Fruit fly (Drosophila melanogaster) S2 (cell line): ENCODE data around the gene CG10804.

ENCODE experiments used
- CG8478 ChIP-seq: fragments of >200 bp; optimal IDR thresholded peaks from 2 replicates; lab custom pipeline; 2018
- CTCF ChIP-seq, 2 experiments: fragments of >200 bp; optimal IDR thresholded peaks; 2 replicates each; lab custom pipeline; 2018

DNA sequence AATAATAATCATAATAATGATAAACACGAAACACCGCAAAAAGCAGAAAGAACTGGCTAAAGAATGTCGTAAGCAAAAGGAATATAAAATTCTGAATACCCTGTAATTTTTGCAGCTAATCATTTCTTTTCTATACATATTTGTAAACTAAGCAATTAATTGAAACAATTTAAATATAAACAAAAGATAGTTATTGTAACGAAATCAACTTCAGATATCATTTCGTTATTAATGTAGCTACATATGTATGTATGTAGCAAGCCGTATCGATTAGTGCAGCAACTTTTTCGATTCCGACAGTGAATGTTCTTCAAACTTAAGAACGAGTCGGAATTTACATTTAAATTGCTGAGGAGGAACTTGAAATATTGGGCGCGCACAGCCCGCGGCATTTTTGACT, 8.5 kb downstream of the CG10804 start:
- TF ChIP-seq CG8478 (lab: Kevin White, UChicago) (no peak), CTCF (optimal IDR thresholded peaks at IDR 0.05; lab: Kevin White, UChicago) (no peak)
